Fruit fly (Drosophila melanogaster) whole organism, embryonic: ENCODE data around the gene CG31637.

ENCODE experiments used
- Awh ChIP-seq: fragments of 200-800 bp; sonication (Bioruptor generic); IDR thresholded peaks from 2 replicates; pipeline ENCODE4, ENCODE4 v1.3.6; 2022; ENCODE audit warnings: missing biosample characterization, missing genetic modification characterization
- Bdp1 ChIP-seq: fragments of 200-800 bp; sonication (Bioruptor generic); optimal IDR thresholded peaks from 3 replicates; lab custom pipeline; 2016; ENCODE audit warnings: missing biosample characterization, missing genetic modification characterization
- Bteb2 ChIP-seq: fragments of 200-800 bp; sonication (Bioruptor generic); optimal IDR thresholded peaks from 2 replicates; lab custom pipeline; 2016; ENCODE audit warnings: missing biosample characterization, missing genetic modification characterization
- C15 ChIP-seq: fragments of 200-800 bp; sonication (Bioruptor generic); IDR thresholded peaks from 3 replicates; pipeline ENCODE4 v1.3.6; 2022; ENCODE audit warnings: missing biosample characterization, missing genetic modification characterization
- CG11085 ChIP-seq: fragments of 200-800 bp; sonication (Bioruptor generic); IDR thresholded peaks from 2 replicates; pipeline ENCODE4 v1.3.6; 2022; ENCODE audit warnings: missing biosample characterization, missing genetic modification characterization
- CG11093 ChIP-seq: fragments of 200-800 bp; sonication (Bioruptor generic); IDR thresholded peaks from 3 replicates; pipeline ENCODE4 v1.3.6; 2022; ENCODE audit warnings: missing biosample characterization, missing genetic modification characterization
- CG12769 ChIP-seq: fragments of 200-800 bp; sonication (Bioruptor generic); optimal IDR thresholded peaks from 2 replicates; lab custom pipeline; 2019; ENCODE audit warnings: missing biosample characterization, mild to moderate bottlenecking, missing genetic modification characterization, moderate library complexity
- CG13287 ChIP-seq: fragments of 200-800 bp; sonication (Bioruptor generic); IDR thresholded peaks from 2 replicates; pipeline ENCODE4 v1.3.6; 2022; ENCODE audit warnings: missing biosample characterization, missing genetic modification characterization; ENCODE audit not compliant: partially characterized antibody
- CG1832 ChIP-seq: fragments of 200-800 bp; sonication (Bioruptor generic); optimal IDR thresholded peaks from 2 replicates; lab custom pipeline; 2017; ENCODE audit warnings: missing biosample characterization, mild to moderate bottlenecking, missing genetic modification characterization, inconsistent platforms
- CG34422 ChIP-seq: fragments of 200-800 bp; sonication (Bioruptor generic); IDR thresholded peaks from 3 replicates; pipeline ENCODE4 v1.3.6; 2022; ENCODE audit warnings: missing biosample characterization, missing genetic modification characterization
- CG4404 ChIP-seq: fragments of 200-800 bp; sonication (Bioruptor generic); IDR thresholded peaks from 2 replicates; pipeline ENCODE4 v1.3.6; 2022; ENCODE audit warnings: missing biosample characterization, missing genetic modification characterization
- CG4424 ChIP-seq: fragments of 200-800 bp; sonication (Bioruptor generic); optimal IDR thresholded peaks from 3 replicates; lab custom pipeline; 2016; ENCODE audit warnings: missing biosample characterization, missing genetic modification characterization
- CG5953 ChIP-seq: fragments of 200-800 bp; sonication (Bioruptor generic); IDR thresholded peaks from 2 replicates; pipeline ENCODE4 v1.3.6; 2022; ENCODE audit warnings: missing biosample characterization, missing genetic modification characterization
- CG6854 ChIP-seq: fragments of 200-800 bp; sonication (Bioruptor generic); optimal IDR thresholded peaks from 3 replicates; lab custom pipeline; 2017; ENCODE audit warnings: missing biosample characterization, mild to moderate bottlenecking, missing genetic modification characterization
- CG7963 ChIP-seq: fragments of 200-800 bp; sonication (Bioruptor generic); IDR thresholded peaks from 3 replicates; pipeline ENCODE4 v1.3.6; 2022; ENCODE audit warnings: missing biosample characterization, missing genetic modification characterization; ENCODE audit not compliant: partially characterized antibody
- CG8089 ChIP-seq: fragments of 200-800 bp; sonication (Bioruptor generic); optimal IDR thresholded peaks from 3 replicates; lab custom pipeline; 2016; ENCODE audit warnings: missing biosample characterization, missing genetic modification characterization
- CG8478 ChIP-seq: fragments of >200 bp; optimal IDR thresholded peaks from 2 replicates; lab custom pipeline; 2018
- CHES-1-like ChIP-seq: fragments of 200-800 bp; sonication (Bioruptor generic); optimal IDR thresholded peaks from 2 replicates; lab custom pipeline; 2016; ENCODE audit warnings: missing biosample characterization, missing genetic modification characterization
- Dll ChIP-seq: fragments of 200-800 bp; sonication (Bioruptor generic); IDR thresholded peaks from 4 replicates; pipeline ENCODE4 v1.3.6; 2022; ENCODE audit warnings: missing biosample characterization, missing genetic modification characterization; ENCODE audit not compliant: partially characterized antibody
- Doc3 ChIP-seq: fragments of 200-800 bp; sonication (Bioruptor generic); IDR thresholded peaks from 3 replicates; pipeline ENCODE4 v1.3.6; 2022; ENCODE audit warnings: missing biosample characterization, missing genetic modification characterization; ENCODE audit not compliant: partially characterized antibody
- Ets65A ChIP-seq: fragments of 200-800 bp; sonication (Bioruptor generic); peaks from one replicate; lab custom pipeline; 2016; ENCODE audit warnings: missing biosample characterization, missing genetic modification characterization
- H2.0 ChIP-seq: fragments of 200-800 bp; sonication (Bioruptor generic); IDR thresholded peaks from 2 replicates; pipeline ENCODE4 v1.3.6; 2022; ENCODE audit warnings: missing biosample characterization, missing genetic modification characterization
- Lim3 ChIP-seq: fragments of 200-800 bp; sonication (Bioruptor generic); IDR thresholded peaks from 2 replicates; pipeline ENCODE4 v1.3.6; 2022; ENCODE audit warnings: missing biosample characterization, missing genetic modification characterization
- MESR4 ChIP-seq: fragments of 200-800 bp; sonication (Bioruptor generic); optimal IDR thresholded peaks from 2 replicates; lab custom pipeline; 2018; ENCODE audit warnings: missing biosample characterization, mild to moderate bottlenecking, missing genetic modification characterization, moderate library complexity
- NfI ChIP-seq: fragments of 200-800 bp; sonication (Bioruptor generic); optimal IDR thresholded peaks from 3 replicates; lab custom pipeline; 2018; ENCODE audit warnings: missing biosample characterization, mild to moderate bottlenecking, missing genetic modification characterization, moderate library complexity
- Poxn ChIP-seq: fragments of 200-800 bp; sonication (Bioruptor generic); IDR thresholded peaks from 2 replicates; pipeline ENCODE4 v1.3.6; 2022; ENCODE audit warnings: missing biosample characterization, missing genetic modification characterization
- Usf ChIP-seq: fragments of 200-800 bp; sonication (Bioruptor generic); optimal IDR thresholded peaks from 2 replicates; lab custom pipeline; 2017; ENCODE audit warnings: missing genotype, missing biosample characterization, missing genetic modification characterization
- YL-1 ChIP-seq: fragments of 200-800 bp; sonication (Bioruptor generic); optimal IDR thresholded peaks from 3 replicates; lab custom pipeline; 2017; ENCODE audit warnings: missing biosample characterization, mild to moderate bottlenecking, missing genetic modification characterization
- abd-A ChIP-seq: fragments of 200-800 bp; sonication (Bioruptor generic); optimal IDR thresholded peaks from 3 replicates; lab custom pipeline; 2019; ENCODE audit warnings: missing biosample characterization, mild to moderate bottlenecking, missing genetic modification characterization, moderate library complexity
- bcd ChIP-seq: fragments of 200-800 bp; sonication (Bioruptor generic); optimal IDR thresholded peaks from 2 replicates; lab custom pipeline; 2017; ENCODE audit warnings: missing biosample characterization, mild to moderate bottlenecking, missing genetic modification characterization
- chinmo ChIP-seq: fragments of 200-800 bp; sonication (Bioruptor generic); IDR thresholded peaks from 4 replicates; pipeline ENCODE4 v1.3.6; 2022; ENCODE audit warnings: missing biosample characterization, missing genetic modification characterization; ENCODE audit not compliant: partially characterized antibody
- dmrt11E ChIP-seq: fragments of 200-800 bp; sonication (Bioruptor generic); optimal IDR thresholded peaks from 3 replicates; lab custom pipeline; 2018; ENCODE audit warnings: missing biosample characterization, mild to moderate bottlenecking, missing genetic modification characterization, moderate library complexity
- eve ChIP-seq, 2 experiments: fragments of >200 bp; optimal IDR thresholded peaks; 2 replicates each; lab custom pipeline; 2017; ENCODE audit warnings: missing biosample characterization in 2 of 2, missing genetic modification characterization in 2 of 2
- fd64A ChIP-seq: fragments of 200-800 bp; sonication (Bioruptor generic); optimal IDR thresholded peaks from 3 replicates; lab custom pipeline; 2018; ENCODE audit warnings: missing biosample characterization, mild to moderate bottlenecking, missing genetic modification characterization
- fd96Cb ChIP-seq: fragments of 200-800 bp; sonication (Bioruptor generic); optimal IDR thresholded peaks from 2 replicates; lab custom pipeline; 2018; ENCODE audit warnings: missing biosample characterization, mild to moderate bottlenecking, missing genetic modification characterization, moderate library complexity
- grn ChIP-seq: fragments of 200-800 bp; sonication (Bioruptor generic); optimal IDR thresholded peaks from 3 replicates; lab custom pipeline; 2017; ENCODE audit warnings: missing biosample characterization, missing genetic modification characterization
- gsb ChIP-seq: fragments of 200-800 bp; sonication (Bioruptor generic); IDR thresholded peaks from 2 replicates; pipeline ENCODE4 v1.3.6; 2022; ENCODE audit warnings: missing biosample characterization, missing genetic modification characterization
- h ChIP-seq: fragments of >200 bp; optimal IDR thresholded peaks from 2 replicates; lab custom pipeline; 2017
- lab ChIP-seq: fragments of 200-800 bp; sonication (Bioruptor generic); optimal IDR thresholded peaks from 3 replicates; lab custom pipeline; 2017; ENCODE audit warnings: missing biosample characterization, missing genetic modification characterization, mild to moderate bottlenecking, moderate library complexity, missing genetic modification reagents
- lilli ChIP-seq: fragments of 200-800 bp; sonication (Bioruptor generic); optimal IDR thresholded peaks from 3 replicates; lab custom pipeline; 2016; ENCODE audit warnings: missing biosample characterization, missing genetic modification characterization
- lola ChIP-seq, 3 experiments: fragments of >200 bp in 2 of 3; fragments of 200-800 bp in 1 of 3; sonication (Bioruptor generic) in 1 of 3; optimal IDR thresholded peaks; 2 replicates each; lab custom pipeline; 2017 to 2019; ENCODE audit warnings: missing biosample characterization in 3 of 3, missing genetic modification characterization in 3 of 3, mild to moderate bottlenecking in 1 of 3, moderate library complexity in 1 of 3
- pita ChIP-seq: fragments of 200-800 bp; sonication (Bioruptor generic); optimal IDR thresholded peaks from 2 replicates; lab custom pipeline; 2017; ENCODE audit warnings: missing biosample characterization, mild to moderate bottlenecking, missing genetic modification characterization
- row ChIP-seq: fragments of 200-800 bp; sonication (Bioruptor generic); IDR thresholded peaks from 3 replicates; pipeline ENCODE4 v1.3.6; 2022; ENCODE audit warnings: missing biosample characterization, missing genetic modification characterization
- so ChIP-seq: fragments of 200-800 bp; sonication (Bioruptor generic); IDR thresholded peaks from 3 replicates; pipeline ENCODE4 v1.3.6; 2022; ENCODE audit warnings: missing biosample characterization, missing genetic modification characterization
- stwl ChIP-seq: fragments of 200-800 bp; sonication (Bioruptor generic); optimal IDR thresholded peaks from 3 replicates; lab custom pipeline; 2018; ENCODE audit warnings: missing biosample characterization, mild to moderate bottlenecking, missing genetic modification characterization, moderate library complexity
- tin ChIP-seq: fragments of 200-800 bp; sonication (Bioruptor generic); optimal IDR thresholded peaks from 3 replicates; lab custom pipeline; 2016; ENCODE audit warnings: missing biosample characterization, missing genetic modification characterization
- vnd ChIP-seq: fragments of 200-800 bp; sonication (Bioruptor generic); IDR thresholded peaks from 3 replicates; pipeline ENCODE4 v1.3.6; 2022; ENCODE audit warnings: missing biosample characterization, missing genetic modification characterization; ENCODE audit not compliant: partially characterized antibody
- vvl ChIP-seq: fragments of 200-800 bp; sonication (Bioruptor generic); IDR thresholded peaks from 2 replicates; pipeline ENCODE4 v1.3.6; 2022; ENCODE audit warnings: missing biosample characterization, missing genetic modification characterization
- z ChIP-seq: fragments of 200-800 bp; sonication (Bioruptor generic); IDR thresholded peaks from 3 replicates; pipeline ENCODE4 v1.3.6; 2022; ENCODE audit warnings: missing biosample characterization, missing genetic modification characterization

CG31637 gene

DNA sequence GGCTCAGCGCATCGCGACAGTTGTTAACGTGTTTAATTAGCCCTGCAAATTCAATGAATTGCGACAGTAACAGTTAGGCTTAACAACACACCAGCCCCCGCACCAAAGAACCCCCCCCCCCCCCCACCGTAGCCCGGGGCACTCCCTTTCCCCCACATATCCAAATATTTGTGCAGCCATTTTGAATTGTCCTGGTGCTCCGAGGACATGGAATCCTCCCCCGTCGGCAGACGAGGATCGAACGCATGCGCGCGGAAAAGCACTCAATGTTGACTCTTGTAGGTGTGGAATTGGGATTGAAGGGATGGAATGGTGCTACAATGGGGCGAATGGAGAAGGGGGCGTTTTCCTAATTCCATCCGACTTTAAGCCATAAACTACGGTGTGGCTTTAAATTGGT lies 49.5 kb downstream of the CG31637 start (continued):
- peak; percentile 91 for TF ChIP-seq z (GFP tag; lab: Robert Waterston, UW)
- TF ChIP-seq Bteb2 (GFP tag; lab: Kevin White, UChicago), result no peak
- TF ChIP-seq, all 482 proteins: peak for 8

DNA sequence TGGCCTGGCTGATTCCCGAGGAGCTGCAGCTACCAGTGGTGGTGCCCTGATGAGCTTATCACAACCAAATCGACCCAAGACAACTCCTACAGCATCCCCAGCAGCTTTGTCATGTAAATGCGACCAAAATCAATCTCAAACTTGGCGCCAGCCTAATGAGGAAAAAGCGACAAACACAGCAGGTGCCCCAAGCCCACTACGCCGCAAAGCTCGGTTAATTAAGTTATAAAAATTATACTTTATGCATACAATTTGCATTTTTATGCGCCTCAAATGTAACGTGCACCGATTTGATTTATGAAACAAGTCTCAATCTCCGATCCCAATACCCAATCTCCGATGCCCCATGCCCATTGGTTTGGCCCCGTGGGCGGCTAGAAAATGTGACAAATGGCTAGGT lies 52.4 kb downstream of the CG31637 start:
- TF ChIP-seq chinmo (GFP tag; lab: Robert Waterston, UW), result 0 out of 4 replicates have a peak, but pooled peaks have one; percentile 20
- TF ChIP-seq CG8478 (lab: Kevin White, UChicago), result no peak
- no peak for TF ChIP-seq lab (GFP tag; lab: Kevin White, UChicago)
- no peak for TF ChIP-seq lilli (GFP tag; lab: Kevin White, UChicago)
- no peak for TF ChIP-seq YL-1 (GFP tag; lab: Kevin White, UChicago)
- no peak for TF ChIP-seq MESR4 (GFP tag; lab: Kevin White, UChicago)
- TF ChIP-seq Ets65A (GFP tag; lab: Kevin White, UChicago), result peak; percentile 59
- no peak for TF ChIP-seq eve (GFP tag; optimal IDR thresholded peaks at IDR 0.05; lab: Kevin White, UChicago)
- no peak for TF ChIP-seq CG11085 (GFP tag; lab: Robert Waterston, UW)
- no peak for TF ChIP-seq fd64A (GFP tag; lab: Kevin White, UChicago)
- no peak for TF ChIP-seq CG11093 (GFP tag; lab: Robert Waterston, UW)
- peak; percentile 72 for TF ChIP-seq abd-A (tag; lab: Kevin White, UChicago)
- no peak for TF ChIP-seq Bdp1 (GFP tag; lab: Kevin White, UChicago)
- no peak for TF ChIP-seq so (GFP tag; lab: Robert Waterston, UW)
- no peak for TF ChIP-seq CG4424 (GFP tag; lab: Kevin White, UChicago)
- TF ChIP-seq row (GFP tag; lab: Robert Waterston, UW), result no peak
- TF ChIP-seq grn (GFP tag; lab: Kevin White, UChicago), result peak; percentile 50
- no peak for TF ChIP-seq pita
- TF ChIP-seq NfI (GFP tag; lab: Kevin White, UChicago), result no peak
- no peak for TF ChIP-seq dmrt11E
- no peak for TF ChIP-seq CG1832 (GFP tag; lab: Kevin White, UChicago)
- TF ChIP-seq gsb (GFP tag; lab: Robert Waterston, UW), result no peak
- no peak for TF ChIP-seq vnd (GFP tag; lab: Robert Waterston, UW)
- no peak for TF ChIP-seq CG13287
- TF ChIP-seq Doc3, result no peak
- TF ChIP-seq H2.0 (GFP tag; lab: Robert Waterston, UW), result no peak
- TF ChIP-seq C15 (GFP tag; lab: Robert Waterston, UW), result no peak
- TF ChIP-seq CG5953 (GFP tag; lab: Robert Waterston, UW), result no peak
- no peak for TF ChIP-seq CG6854 (GFP tag; lab: Kevin White, UChicago)
- TF ChIP-seq Dll (GFP tag; lab: Robert Waterston, UW), result no peak
- no peak for TF ChIP-seq CG8089 (GFP tag; lab: Kevin White, UChicago)
- no peak for TF ChIP-seq Lim3 (GFP tag; lab: Robert Waterston, UW)
- no peak for TF ChIP-seq CHES-1-like (GFP tag; lab: Kevin White, UChicago)
- no peak for TF ChIP-seq CG34422 (GFP tag; lab: Robert Waterston, UW)
- peak; percentile 74 for TF ChIP-seq vvl (GFP tag; lab: Robert Waterston, UW)
- TF ChIP-seq tin (GFP tag; lab: Kevin White, UChicago), result no peak
- peak; percentile 89 for TF ChIP-seq Awh (GFP tag; lab: Robert Waterston, UW)
- no peak for TF ChIP-seq fd96Cb (tag; lab: Kevin White, UChicago)
- TF ChIP-seq stwl, result no peak
- no peak for TF ChIP-seq lola (GFP tag; optimal IDR thresholded peaks at IDR 0.05; lab: Kevin White, UChicago)
- no peak for TF ChIP-seq CG7963 (GFP tag; lab: Robert Waterston, UW)
- no peak for TF ChIP-seq Poxn (GFP tag; lab: Robert Waterston, UW)
- TF ChIP-seq bcd (GFP tag; lab: Kevin White, UChicago), result no peak
- no peak for TF ChIP-seq Usf (GFP tag; lab: Kevin White, UChicago)
- no peak for TF ChIP-seq h (lab: Kevin White, UChicago)
- TF ChIP-seq CG12769, result no peak
- no peak for TF ChIP-seq CG4404
- TF ChIP-seq, all 482 proteins: peak for 6
